Fruit fly (Drosophila melanogaster) whole organism, embryonic: ENCODE measurements around the gene CG9164.
A peak's percentile ranks its signal among the peaks of the same experiment; 100 is the strongest.

ENCODE experiments used
- Asciz ChIP-seq: fragments of 200-800 bp; sonication (Bioruptor generic); optimal IDR thresholded peaks from 2 replicates; lab custom pipeline; 2017; ENCODE audit warnings: missing biosample characterization, mild to moderate bottlenecking, missing genetic modification characterization, missing genetic modification reagents
- CG13287 ChIP-seq: fragments of 200-800 bp; sonication (Bioruptor generic); IDR thresholded peaks from 2 replicates; pipeline ENCODE4 v1.3.6; 2022; ENCODE audit warnings: missing biosample characterization, missing genetic modification characterization; ENCODE audit not compliant: partially characterized antibody
- CG13894 ChIP-seq: fragments of 200-800 bp; sonication (Bioruptor generic); optimal IDR thresholded peaks from 3 replicates; lab custom pipeline; 2018; ENCODE audit warnings: missing biosample characterization, mild to moderate bottlenecking, missing genetic modification characterization, moderate library complexity
- CG14965 ChIP-seq: fragments of 200-800 bp; sonication (Bioruptor generic); optimal IDR thresholded peaks from 2 replicates; lab custom pipeline; 2016; ENCODE audit warnings: missing biosample characterization, missing genetic modification characterization, borderline replicate concordance
- CG15514 ChIP-seq: fragments of 200-800 bp; sonication (Bioruptor generic); optimal IDR thresholded peaks from 3 replicates; lab custom pipeline; 2017; ENCODE audit warnings: missing biosample characterization, missing genetic modification characterization, mild to moderate bottlenecking, moderate library complexity, missing genetic modification reagents
- CG1603 ChIP-seq: fragments of 200-800 bp; sonication (Bioruptor generic); optimal IDR thresholded peaks from 2 replicates; lab custom pipeline; 2019; ENCODE audit warnings: missing biosample characterization, mild to moderate bottlenecking, missing genetic modification characterization, moderate library complexity
- CG17186 ChIP-seq: fragments of 200-800 bp; sonication (Bioruptor generic); optimal IDR thresholded peaks from 3 replicates; lab custom pipeline; 2017; ENCODE audit warnings: missing biosample characterization, missing genetic modification reagents, missing genetic modification characterization
- CG17912 ChIP-seq: fragments of 200-800 bp; sonication (Bioruptor generic); optimal IDR thresholded peaks from 2 replicates; lab custom pipeline; 2018; ENCODE audit warnings: missing biosample characterization, mild to moderate bottlenecking, missing genetic modification characterization
- CG18262 ChIP-seq: fragments of 200-800 bp; optimal IDR thresholded peaks from 3 replicates; lab custom pipeline; 2019; ENCODE audit warnings: missing biosample characterization, mild to moderate bottlenecking, missing genetic modification characterization, moderate library complexity
- CG1832 ChIP-seq: fragments of 200-800 bp; sonication (Bioruptor generic); optimal IDR thresholded peaks from 2 replicates; lab custom pipeline; 2017; ENCODE audit warnings: missing biosample characterization, mild to moderate bottlenecking, missing genetic modification characterization, inconsistent platforms
- CG18599 ChIP-seq: fragments of 200-800 bp; sonication (Bioruptor generic); optimal IDR thresholded peaks from 3 replicates; lab custom pipeline; 2017; ENCODE audit warnings: missing biosample characterization, missing genetic modification characterization, mild to moderate bottlenecking, moderate library complexity, missing genetic modification reagents
- CG31388 ChIP-seq: fragments of 200-800 bp; sonication (Bioruptor generic); optimal IDR thresholded peaks from 2 replicates; lab custom pipeline; 2016; ENCODE audit warnings: missing biosample characterization, missing genetic modification characterization
- CG3163 ChIP-seq: fragments of 200-800 bp; sonication (Bioruptor generic); optimal IDR thresholded peaks from 3 replicates; lab custom pipeline; 2016; ENCODE audit warnings: missing biosample characterization, missing genetic modification characterization
- CG42726 ChIP-seq: fragments of 200-800 bp; sonication (Bioruptor generic); IDR thresholded peaks from 2 replicates; pipeline ENCODE4 v1.3.6; 2022; ENCODE audit warnings: missing biosample characterization, missing genetic modification characterization; ENCODE audit not compliant: partially characterized antibody
- CG4854 ChIP-seq: fragments of 200-800 bp; sonication (Bioruptor generic); optimal IDR thresholded peaks from 2 replicates; lab custom pipeline; 2016; ENCODE audit warnings: missing biosample characterization, missing genetic modification characterization, inconsistent platforms
- CG7556 ChIP-seq: fragments of 200-800 bp; sonication (Bioruptor generic); optimal IDR thresholded peaks from 2 replicates; lab custom pipeline; 2017; ENCODE audit warnings: missing biosample characterization, mild to moderate bottlenecking, missing genetic modification characterization
- CG7745 ChIP-seq: fragments of 200-800 bp; sonication (Bioruptor generic); optimal IDR thresholded peaks from 2 replicates; lab custom pipeline; 2018; ENCODE audit warnings: missing biosample characterization, mild to moderate bottlenecking, missing genetic modification characterization, moderate library complexity
- CG8281 ChIP-seq: fragments of 200-800 bp; sonication (Bioruptor generic); optimal IDR thresholded peaks from 2 replicates; lab custom pipeline; 2018; ENCODE audit warnings: missing biosample characterization, mild to moderate bottlenecking, missing genetic modification characterization, moderate library complexity
- CG9727 ChIP-seq: fragments of 200-800 bp; sonication (Bioruptor generic); optimal IDR thresholded peaks from 3 replicates; lab custom pipeline; 2017; ENCODE audit warnings: missing biosample characterization, mild to moderate bottlenecking, missing genetic modification characterization
- CG9876 ChIP-seq: fragments of 200-800 bp; sonication (Bioruptor generic); optimal IDR thresholded peaks from 2 replicates; lab custom pipeline; 2016; ENCODE audit warnings: missing biosample characterization, missing genetic modification characterization
- CkIIα-i1 ChIP-seq: fragments of 200-800 bp; sonication (Bioruptor generic); IDR thresholded peaks from 2 replicates; pipeline ENCODE4 v1.3.6; 2022; ENCODE audit warnings: missing biosample characterization, missing genetic modification characterization
- CrebB ChIP-seq: fragments of 200-800 bp; sonication (Bioruptor generic); optimal IDR thresholded peaks from 3 replicates; lab custom pipeline; 2018; ENCODE audit warnings: missing biosample characterization, mild to moderate bottlenecking, missing genetic modification characterization
- D ChIP-seq, 2 experiments: fragments of 200-800 bp in 1 of 2; fragments of >200 bp in 1 of 2; sonication (Bioruptor generic) in 1 of 2; optimal IDR thresholded peaks; 2 replicates in 1 of 2; 3 replicates in 1 of 2; lab custom pipeline; 2017; ENCODE audit warnings: mild to moderate bottlenecking in 1 of 2, missing biosample characterization in 1 of 2, missing genetic modification characterization in 1 of 2, missing genetic modification reagents in 1 of 2
- D19B ChIP-seq: fragments of 200-800 bp; sonication (Bioruptor generic); optimal IDR thresholded peaks from 2 replicates; lab custom pipeline; 2017; ENCODE audit warnings: missing biosample characterization, mild to moderate bottlenecking, missing genetic modification characterization
- Dp ChIP-seq: fragments of 200-800 bp; sonication (Bioruptor generic); optimal IDR thresholded peaks from 2 replicates; lab custom pipeline; 2018; ENCODE audit warnings: missing biosample characterization, mild to moderate bottlenecking, missing genetic modification characterization, moderate library complexity
- HLHmδ ChIP-seq: fragments of 200-800 bp; sonication (Bioruptor generic); optimal IDR thresholded peaks from 2 replicates; lab custom pipeline; 2018; ENCODE audit warnings: missing biosample characterization, mild to moderate bottlenecking, missing genetic modification characterization, moderate library complexity
- Hey ChIP-seq: fragments of 200-800 bp; sonication (Bioruptor generic); optimal IDR thresholded peaks from 3 replicates; lab custom pipeline; 2018; ENCODE audit warnings: missing biosample characterization, mild to moderate bottlenecking, missing genetic modification characterization
- Hr78 ChIP-seq, 2 experiments: fragments of 200-800 bp in 1 of 2; fragments of >200 bp in 1 of 2; sonication (Bioruptor generic) in 1 of 2; optimal IDR thresholded peaks; 2 replicates each; lab custom pipeline; 2017 to 2019; ENCODE audit warnings: missing biosample characterization in 2 of 2, missing genetic modification characterization in 2 of 2, mild to moderate bottlenecking in 1 of 2, moderate library complexity in 1 of 2
- MBD-R2 ChIP-seq: fragments of 200-800 bp; sonication (Bioruptor generic); IDR thresholded peaks from 2 replicates; pipeline ENCODE4 v1.3.6; 2022; ENCODE audit warnings: missing biosample characterization, missing genetic modification characterization
- ash1 ChIP-seq: fragments of 200-800 bp; sonication (Bioruptor generic); optimal IDR thresholded peaks from 2 replicates; lab custom pipeline; 2018; ENCODE audit warnings: missing biosample characterization, mild to moderate bottlenecking, missing genetic modification characterization
- bbx ChIP-seq: fragments of 200-800 bp; sonication (Bioruptor generic); IDR thresholded peaks from 2 replicates; pipeline ENCODE4 v1.3.6; 2022; ENCODE audit warnings: missing biosample characterization, missing genetic modification characterization; ENCODE audit not compliant: partially characterized antibody
- cato ChIP-seq: fragments of 200-800 bp; sonication (Bioruptor generic); optimal IDR thresholded peaks from 2 replicates; lab custom pipeline; 2016; ENCODE audit warnings: missing biosample characterization, missing genetic modification characterization, borderline replicate concordance
- chn ChIP-seq: fragments of 200-800 bp; sonication (Bioruptor generic); optimal IDR thresholded peaks from 2 replicates; lab custom pipeline; 2016; ENCODE audit warnings: missing biosample characterization, missing genetic modification characterization
- danr ChIP-seq: fragments of 200-800 bp; sonication (Bioruptor generic); IDR thresholded peaks from 2 replicates; pipeline ENCODE4 v1.3.6; 2022; ENCODE audit warnings: missing biosample characterization, missing genetic modification characterization
- disco-r ChIP-seq: fragments of 200-800 bp; sonication (Bioruptor generic); optimal IDR thresholded peaks from 2 replicates; lab custom pipeline; 2016; ENCODE audit warnings: missing biosample characterization, missing genetic modification characterization
- emc ChIP-seq: fragments of 200-800 bp; sonication (Bioruptor generic); optimal IDR thresholded peaks from 2 replicates; lab custom pipeline; 2016; ENCODE audit warnings: missing biosample characterization, missing genetic modification characterization
- en ChIP-seq: fragments of 200-800 bp; sonication (Bioruptor generic); optimal IDR thresholded peaks from 2 replicates; lab custom pipeline; 2016; ENCODE audit warnings: missing biosample characterization, missing genetic modification characterization
- ewg ChIP-seq: fragments of 200-800 bp; sonication (Bioruptor generic); optimal IDR thresholded peaks from 3 replicates; lab custom pipeline; 2017; ENCODE audit warnings: mild to moderate bottlenecking, missing biosample characterization, missing genetic modification reagents, missing genetic modification characterization
- gcm2 ChIP-seq: fragments of 200-800 bp; sonication (Bioruptor generic); optimal IDR thresholded peaks from 2 replicates; lab custom pipeline; 2016; ENCODE audit warnings: missing biosample characterization, missing genetic modification characterization
- inv ChIP-seq: fragments of 200-800 bp; sonication (Bioruptor generic); IDR thresholded peaks from 2 replicates; pipeline ENCODE4 v1.3.6; 2022; ENCODE audit warnings: missing biosample characterization, missing genetic modification characterization; ENCODE audit not compliant: partially characterized antibody
- klu ChIP-seq: fragments of 200-800 bp; sonication (Bioruptor generic); IDR thresholded peaks from 2 replicates; pipeline ENCODE4 v1.3.6; 2022; ENCODE audit warnings: missing biosample characterization, missing genetic modification characterization
- oc ChIP-seq: fragments of 200-800 bp; sonication (Bioruptor generic); optimal IDR thresholded peaks from 2 replicates; lab custom pipeline; 2018; ENCODE audit warnings: missing biosample characterization, mild to moderate bottlenecking, missing genetic modification characterization, moderate library complexity
- p53 ChIP-seq: fragments of 200-800 bp; sonication (Bioruptor generic); optimal IDR thresholded peaks from 2 replicates; lab custom pipeline; 2016; ENCODE audit warnings: missing biosample characterization, missing genetic modification characterization
- pros ChIP-seq: fragments of 200-800 bp; sonication (Bioruptor generic); optimal IDR thresholded peaks from 3 replicates; lab custom pipeline; 2019; ENCODE audit warnings: missing biosample characterization, mild to moderate bottlenecking, missing genetic modification characterization, moderate library complexity
- trem ChIP-seq: fragments of 200-800 bp; optimal IDR thresholded peaks from 3 replicates; lab custom pipeline; 2019; ENCODE audit warnings: missing biosample characterization, mild to moderate bottlenecking, missing genetic modification characterization, moderate library complexity
- usp ChIP-seq: fragments of >200 bp; optimal IDR thresholded peaks from 2 replicates; lab custom pipeline; 2017; ENCODE audit warnings: missing biosample characterization, missing genetic modification characterization
- vvl ChIP-seq: fragments of 200-800 bp; sonication (Bioruptor generic); IDR thresholded peaks from 2 replicates; pipeline ENCODE4 v1.3.6; 2022; ENCODE audit warnings: missing biosample characterization, missing genetic modification characterization

The CG9164 gene

dm6 chrX:15344473-15345331 is 40.5 kb downstream of the CG9164 start, which contains the start of the genes CG12608 and Prp5 (continued):
- no peak for TF ChIP-seq CG17186 (GFP tag; lab: Kevin White, UChicago)
- no peak for TF ChIP-seq danr (GFP tag; lab: Robert Waterston, UW)
- TF ChIP-seq CG13894 (tag; lab: Kevin White, UChicago): no peak
- no peak for TF ChIP-seq Hey (tag; lab: Kevin White, UChicago)
- TF ChIP-seq CG15514 (GFP tag; lab: Kevin White, UChicago): peak; percentile 43
- TF ChIP-seq klu (GFP tag; lab: Robert Waterston, UW): no peak
- no peak for TF ChIP-seq gcm2 (GFP tag; lab: Kevin White, UChicago)
- no peak for TF ChIP-seq CG31388 (GFP tag; lab: Kevin White, UChicago)
- TF ChIP-seq CG7745 (tag; lab: Kevin White, UChicago): no peak
- no peak for TF ChIP-seq cato (GFP tag; lab: Kevin White, UChicago)
- TF ChIP-seq Asciz (GFP tag; lab: Kevin White, UChicago): no peak
- no peak for TF ChIP-seq chn
- no peak for TF ChIP-seq HLHmδ
- no peak for TF ChIP-seq p53 (GFP tag; lab: Kevin White, UChicago)
- TF ChIP-seq CrebB (tag; lab: Kevin White, UChicago): no peak
- no peak for TF ChIP-seq CkIIα-i1 (GFP tag; lab: Robert Waterston, UW)
- TF ChIP-seq CG7556 (GFP tag; lab: Kevin White, UChicago): no peak
- TF ChIP-seq CG18262 (tag; lab: Kevin White, UChicago): peak; percentile 9
- no peak for TF ChIP-seq CG3163 (GFP tag; lab: Kevin White, UChicago)
- peak; percentile 69; the same call in 1 of the 2 replicates for TF ChIP-seq CG13287 (GFP tag; lab: Robert Waterston, UW)
- no peak for TF ChIP-seq Dp (GFP tag; lab: Kevin White, UChicago)
- TF ChIP-seq MBD-R2: peak; percentile 66
- TF ChIP-seq emc (GFP tag; lab: Kevin White, UChicago): no peak
- TF ChIP-seq oc: no peak
- TF ChIP-seq disco-r: no peak
- no peak for TF ChIP-seq Hr78 (GFP tag; optimal IDR thresholded peaks at IDR 0.05; lab: Kevin White, UChicago)
- peak; percentile 44 for TF ChIP-seq inv (GFP tag; lab: Robert Waterston, UW)
- no peak for TF ChIP-seq D19B
- TF ChIP-seq bbx (GFP tag; lab: Robert Waterston, UW): peak; percentile 73
- no peak for TF ChIP-seq usp
- TF ChIP-seq vvl (GFP tag; lab: Robert Waterston, UW): no peak
- no peak for TF ChIP-seq CG9876
- TF ChIP-seq CG4854: no peak
- TF ChIP-seq CG1832: no peak
- TF ChIP-seq D (optimal IDR thresholded peaks at IDR 0.05; lab: Kevin White, UChicago): no peak
- TF ChIP-seq D (GFP tag; optimal IDR thresholded peaks at IDR 0.05; lab: Kevin White, UChicago): no peak
- no peak for TF ChIP-seq CG1603
- no peak for TF ChIP-seq CG14965 (GFP tag; lab: Kevin White, UChicago)
- no peak for TF ChIP-seq trem (tag; lab: Kevin White, UChicago)
- no peak for TF ChIP-seq en
- TF ChIP-seq CG8281 (tag; lab: Kevin White, UChicago): no peak
- no peak; the same call in 1 of the 2 replicates for TF ChIP-seq CG42726 (GFP tag; lab: Robert Waterston, UW)
- TF ChIP-seq CG18599 (GFP tag; lab: Kevin White, UChicago): no peak
- no peak for TF ChIP-seq ash1 (GFP tag; lab: Kevin White, UChicago)
- TF ChIP-seq ewg (GFP tag; lab: Kevin White, UChicago): no peak
- TF ChIP-seq pros (GFP tag; lab: Kevin White, UChicago): no peak
- no peak for TF ChIP-seq CG9727 (GFP tag; lab: Kevin White, UChicago)
- no peak for TF ChIP-seq CG17912 (GFP tag; lab: Kevin White, UChicago)
